Worm (Caenorhabditis elegans): ENCODE results near the gene col-88.

Gene col-88

ce11 chrIII:23862-24261 is 17.0 kb upstream of the col-88 start, which contains the start of gene H10E21.5:
TSS of gene H10E21.5 (minus strand) at chrIII:23962.
- TF ChIP-seq zip-4 (GFP tag; optimal IDR thresholded peaks at IDR 0.05), result no peak
- no peak for TF ChIP-seq irx-1 (tag; optimal IDR thresholded peaks at IDR 0.05)
- no peak for TF ChIP-seq snu-23 (GFP tag; optimal IDR thresholded peaks at IDR 0.05)
- no peak for TF ChIP-seq efl-3 (GFP tag; optimal IDR thresholded peaks at IDR 0.05)
- no peak for TF ChIP-seq nhr-76 (tag; optimal IDR thresholded peaks at IDR 0.05)
- TF ChIP-seq ztf-11 (tag; optimal IDR thresholded peaks at IDR 0.05), result no peak
- TF ChIP-seq ceh-8 (GFP tag; optimal IDR thresholded peaks at IDR 0.05), result no peak
- TF ChIP-seq Y116A8C.19 (tag; optimal IDR thresholded peaks at IDR 0.05; ENCODE audit: borderline replicate concordance), result no peak
- TF ChIP-seq nhr-12 (tag; optimal IDR thresholded peaks at IDR 0.05), result no peak
- TF ChIP-seq mdl-1 (tag; optimal IDR thresholded peaks at IDR 0.05), result no peak
- TF ChIP-seq sox-4 (tag; optimal IDR thresholded peaks at IDR 0.05), result no peak

- TF ChIP-seq nhr-77 (tag; optimal IDR thresholded peaks at IDR 0.05) (no peak), fkh-10 (GFP tag; optimal IDR thresholded peaks at IDR 0.05) (peak; percentile 91), unc-130 (tag; optimal IDR thresholded peaks at IDR 0.05) (no peak), mab-9 (GFP tag; IDR thresholded peaks at IDR 0.05) (peak; percentile 61; the same call in 1 of the 2 replicates), hlh-17 (GFP tag; optimal IDR thresholded peaks at IDR 0.05; ENCODE audit: borderline replicate concordance) (no peak), nhr-47 (tag; optimal IDR thresholded peaks at IDR 0.05) (peak; percentile 84), egl-27 (tag; optimal IDR thresholded peaks at IDR 0.05) (no peak), fos-1 (tag; optimal IDR thresholded peaks at IDR 0.05) (peak; percentile 43), nhr-20 (tag; optimal IDR thresholded peaks at IDR 0.05) (peak; percentile 84), tbx-2 (tag; optimal IDR thresholded peaks at IDR 0.05) (peak; percentile 65), lin-35 (GFP tag; optimal IDR thresholded peaks at IDR 0.05) (peak in 1 of 2 experiments; percentile 56), lin-15B (tag; optimal IDR thresholded peaks at IDR 0.05) (no peak), isw-1 (GFP tag; IDR thresholded peaks at IDR 0.05) (peak; percentile 53), C16A3.4 (tag; optimal IDR thresholded peaks at IDR 0.05) (no peak), elt-3 (tag; optimal IDR thresholded peaks at IDR 0.05) (no peak), pax-3 (tag; optimal IDR thresholded peaks at IDR 0.05) (peak; percentile 21), ztf-11 (tag; optimal IDR thresholded peaks at IDR 0.05) (peak in 1 of 2 experiments; percentile 65), mef-2 (tag; optimal IDR thresholded peaks at IDR 0.05) (no peak), nhr-84 (tag; optimal IDR thresholded peaks at IDR 0.05) (no peak), irx-1 (tag; optimal IDR thresholded peaks at IDR 0.05) (peak; percentile 15), ama-1 (optimal IDR thresholded peaks at IDR 0.05) (no peak), blmp-1 (tag; optimal IDR thresholded peaks at IDR 0.05) (no peak), hlh-4 (tag; optimal IDR thresholded peaks at IDR 0.05) (no peak), egl-13 (tag; optimal IDR thresholded peaks at IDR 0.05) (peak; percentile 85), C34B4.2 (tag; optimal IDR thresholded peaks at IDR 0.05) (no peak), grh-1 (GFP tag; IDR thresholded peaks at IDR 0.05) (no peak), vab-15 (tag; optimal IDR thresholded peaks at IDR 0.05) (no peak), zag-1 (tag; optimal IDR thresholded peaks at IDR 0.05) (peak; percentile 18), ces-1 (GFP tag; optimal IDR thresholded peaks at IDR 0.05) (peak; percentile 32), nhr-12 (tag; optimal IDR thresholded peaks at IDR 0.05) (no peak), nhr-71 (tag; optimal IDR thresholded peaks at IDR 0.05) (peak; percentile 84), dpl-1 (GFP tag; optimal IDR thresholded peaks at IDR 0.05) (peak; percentile 5 to 36 (median 23)), alr-1 (tag; optimal IDR thresholded peaks at IDR 0.05; ENCODE audit: borderline replicate concordance) (no peak), nhr-85 (tag) (no peak), nhr-19 (GFP tag; conservative IDR thresholded peaks at IDR 0.05) (no peak), rnt-1 (tag; optimal IDR thresholded peaks at IDR 0.05) (peak; percentile 61), mdl-1 (tag; optimal IDR thresholded peaks at IDR 0.05) (peak in 1 of 2 experiments; percentile 13), ztf-4 (tag; optimal IDR thresholded peaks at IDR 0.05) (peak; percentile 37), sptf-1 (tag; optimal IDR thresholded peaks at IDR 0.05) (no peak), unc-30 (tag; optimal IDR thresholded peaks at IDR 0.05) (no peak), nhr-28 (tag; optimal IDR thresholded peaks at IDR 0.05) (no peak), zip-4 (GFP tag; optimal IDR thresholded peaks at IDR 0.05) (no peak), pag-3 (tag; optimal IDR thresholded peaks at IDR 0.05; ENCODE audit: borderline replicate concordance, insufficient read depth) (no peak), ets-5 (GFP tag; IDR thresholded peaks at IDR 0.05) (no peak), snu-23 (GFP tag; optimal IDR thresholded peaks at IDR 0.05) (peak; percentile 60)
Observed at ce11 chrIII:25582-25996, 15.3 kb upstream of the col-88 start.
